Worm (Caenorhabditis elegans): ENCODE data around the gene dmsr-9.

The dmsr-9 gene

DNA sequence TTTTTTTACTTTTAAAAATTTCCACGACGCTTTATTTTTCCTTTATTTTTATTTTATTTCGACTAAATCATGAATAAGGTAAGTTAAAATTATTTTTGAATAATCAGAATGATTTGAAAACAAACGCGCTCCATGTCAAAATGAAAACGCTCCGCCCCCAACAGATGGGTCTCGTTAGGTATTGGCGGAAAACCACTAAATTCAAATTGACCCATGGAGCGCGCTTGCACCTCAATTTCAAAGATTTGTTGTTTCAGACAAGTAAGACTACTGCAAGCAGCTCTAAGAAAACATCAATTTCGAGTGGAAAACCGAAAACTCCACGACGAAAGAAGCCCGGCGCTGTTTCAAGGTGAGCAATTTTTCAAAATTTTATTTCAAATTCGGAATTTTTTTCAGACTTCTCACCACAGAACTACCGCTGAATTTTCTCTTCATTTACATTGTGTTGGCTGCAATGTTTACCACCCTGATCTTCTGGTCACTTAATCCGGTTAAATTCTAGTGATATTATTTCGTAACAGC, 11.5 kb downstream of the dmsr-9 start, which contains the start of gene ZC404.2:
ZC404.2 (plus strand) TSS at position 47 of the 525 bp plus-strand sequence.
- TF ChIP-seq efl-1 (optimal IDR thresholded peaks at IDR 0.05) (peak in 1 of 2 experiments; percentile 68), efl-1 (GFP tag; optimal IDR thresholded peaks at IDR 0.05 in 1 of 2) (peak; percentile 38 to 86), elt-3 (tag; optimal IDR thresholded peaks at IDR 0.05) (no peak), lin-13 (GFP tag; optimal IDR thresholded peaks at IDR 0.05) (no peak), blmp-1 (tag; optimal IDR thresholded peaks at IDR 0.05) (no peak), lin-39 (tag; optimal IDR thresholded peaks at IDR 0.05) (no peak), alr-1 (tag; optimal IDR thresholded peaks at IDR 0.05; ENCODE audit: borderline replicate concordance) (no peak), dpl-1 (GFP tag; optimal IDR thresholded peaks at IDR 0.05) (peak in 1 of 3 experiments; percentile 43), sptf-1 (tag; optimal IDR thresholded peaks at IDR 0.05) (no peak), tlp-1 (tag; optimal IDR thresholded peaks at IDR 0.05) (no peak), unc-62 (GFP tag; optimal IDR thresholded peaks at IDR 0.05) (no peak), unc-30 (tag; optimal IDR thresholded peaks at IDR 0.05) (no peak), ztf-4 (tag; optimal IDR thresholded peaks at IDR 0.05) (no peak), lin-35 (GFP tag; optimal IDR thresholded peaks at IDR 0.05) (peak in 1 of 2 experiments; percentile 30), Y116A8C.19 (tag; optimal IDR thresholded peaks at IDR 0.05; ENCODE audit: borderline replicate concordance) (no peak)

DNA sequence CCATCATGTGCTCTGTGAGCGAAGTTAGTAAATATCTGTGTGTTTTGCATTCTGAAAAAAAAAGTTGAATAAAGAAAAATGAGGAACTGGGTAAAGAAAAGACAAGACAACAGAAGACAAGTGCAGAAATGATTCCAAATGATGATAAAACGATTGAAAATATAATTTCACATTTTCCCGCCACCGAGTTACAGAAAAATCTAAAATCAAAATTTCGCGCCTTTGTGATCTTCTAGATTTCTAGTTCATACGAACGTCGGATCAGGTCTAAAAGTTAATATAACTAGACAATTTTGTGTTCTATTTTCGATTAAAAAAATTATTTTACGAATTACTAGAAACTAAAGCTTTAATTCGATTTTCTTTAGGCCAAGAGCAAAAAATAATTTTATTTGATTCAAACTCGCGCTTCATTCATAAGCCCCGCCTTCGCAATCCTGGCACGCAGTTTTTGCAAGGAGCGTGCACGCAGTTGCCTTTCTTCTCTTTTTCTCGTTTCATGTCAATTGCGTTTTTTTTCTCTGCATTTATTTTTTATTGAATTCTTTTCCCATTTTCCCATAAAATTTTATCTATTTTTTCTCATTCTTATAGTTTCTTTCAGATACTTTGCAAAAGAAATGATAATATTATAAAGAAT, 14.5 kb downstream of the dmsr-9 start, which contains the start of the genes spn-4 and spe-39:
spn-4 (minus strand) TSS at position 51 of the 640 bp plus-strand sequence.
spe-39 (plus strand) TSS at position 599 of the 640 bp plus-strand sequence.
- TF ChIP-seq nhr-47 (tag; optimal IDR thresholded peaks at IDR 0.05) (peak; percentile 87), fkh-8 (tag; optimal IDR thresholded peaks at IDR 0.05) (peak; percentile 29), vab-15 (tag; optimal IDR thresholded peaks at IDR 0.05) (no peak), ceh-63 (GFP tag; optimal IDR thresholded peaks at IDR 0.05) (no peak), ceh-88 (GFP tag; IDR thresholded peaks at IDR 0.05) (no peak), aly-2 (tag; optimal IDR thresholded peaks at IDR 0.05) (peak; percentile 54), dsc-1 (tag; optimal IDR thresholded peaks at IDR 0.05) (peak; percentile 84), nhr-28 (tag; optimal IDR thresholded peaks at IDR 0.05) (no peak), hlh-17 (GFP tag; optimal IDR thresholded peaks at IDR 0.05; ENCODE audit: borderline replicate concordance) (no peak), nhr-11 (tag; optimal IDR thresholded peaks at IDR 0.05) (peak; percentile 25), zip-4 (GFP tag; optimal IDR thresholded peaks at IDR 0.05) (no peak), rnt-1 (tag; optimal IDR thresholded peaks at IDR 0.05) (peak; percentile 92), lin-14 (GFP tag; optimal IDR thresholded peaks at IDR 0.05) (peak; percentile 68), grh-1 (GFP tag; IDR thresholded peaks at IDR 0.05) (peak; percentile 35), isw-1 (GFP tag; IDR thresholded peaks at IDR 0.05) (peak; percentile 62), efl-1 (optimal IDR thresholded peaks at IDR 0.05) (peak; percentile 71 to 95), efl-1 (GFP tag; optimal IDR thresholded peaks at IDR 0.05 in 1 of 2) (peak; percentile 93 to 99), nhr-84 (tag; optimal IDR thresholded peaks at IDR 0.05) (no peak), ceh-90 (tag; optimal IDR thresholded peaks at IDR 0.05) (peak; percentile 46), fkh-4 (tag; optimal IDR thresholded peaks at IDR 0.05; ENCODE audit: borderline replicate concordance) (peak; percentile 28), hpl-2 (GFP tag; optimal IDR thresholded peaks at IDR 0.05) (peak; percentile 81), skn-1 (tag; optimal IDR thresholded peaks at IDR 0.05) (peak; percentile 90), C34B4.2 (tag; optimal IDR thresholded peaks at IDR 0.05) (no peak), mab-9 (GFP tag; IDR thresholded peaks at IDR 0.05) (peak; percentile 20; the same call in 1 of the 2 replicates), C04F5.9 (tag; optimal IDR thresholded peaks at IDR 0.05) (peak; percentile 1), nhr-12 (tag; optimal IDR thresholded peaks at IDR 0.05) (no peak), mef-2 (tag; optimal IDR thresholded peaks at IDR 0.05) (no peak), tlp-1 (tag; optimal IDR thresholded peaks at IDR 0.05) (no peak), xbp-1 (tag; optimal IDR thresholded peaks at IDR 0.05) (peak; percentile 79), ceh-82 (tag; optimal IDR thresholded peaks at IDR 0.05) (peak; percentile 53 to 76 (median 63)), hlh-4 (tag; optimal IDR thresholded peaks at IDR 0.05) (no peak), nhr-85 (tag) (peak; percentile 89), ama-1 (optimal IDR thresholded peaks at IDR 0.05) (peak; percentile 1), sox-4 (tag; optimal IDR thresholded peaks at IDR 0.05) (peak; percentile 70), blmp-1 (tag; optimal IDR thresholded peaks at IDR 0.05) (peak; percentile 66), fkh-10 (GFP tag; optimal IDR thresholded peaks at IDR 0.05) (peak; percentile 3), unc-30 (tag; optimal IDR thresholded peaks at IDR 0.05) (no peak), nhr-90 (tag; optimal IDR thresholded peaks at IDR 0.05; ENCODE audit: poor library complexity) (peak; percentile 81), nhr-77 (tag; optimal IDR thresholded peaks at IDR 0.05) (no peak), nhr-237 (tag; optimal IDR thresholded peaks at IDR 0.05) (no peak)

Data from whole organism, L1 larva.